Fruit fly (Drosophila melanogaster) whole organism, pupa: ENCODE measurements around the gene SPR.

Experiments
- CG12605 ChIP-seq: fragments of 200-800 bp; sonication (Bioruptor generic); IDR thresholded peaks from 2 replicates; pipeline ENCODE4 v1.3.6; 2022; ENCODE audit warnings: missing biosample characterization, missing genetic modification characterization
- CG14655 ChIP-seq: fragments of 200-800 bp; sonication (Bioruptor generic); optimal IDR thresholded peaks from 3 replicates; lab custom pipeline; 2017; ENCODE audit warnings: mild to moderate bottlenecking, missing biosample characterization, missing genetic modification reagents, missing genetic modification characterization
- CG17806 ChIP-seq: fragments of 200-800 bp; sonication (Bioruptor generic); optimal IDR thresholded peaks from 2 replicates; lab custom pipeline; 2018; ENCODE audit warnings: missing biosample characterization, mild to moderate bottlenecking, missing genetic modification characterization, moderate library complexity
- CG32121 ChIP-seq: fragments of 200-800 bp; sonication (Bioruptor generic); IDR thresholded peaks from 2 replicates; pipeline ENCODE4 v1.3.6; 2022; ENCODE audit warnings: missing biosample characterization, missing genetic modification characterization
- CG34367 ChIP-seq: fragments of 200-800 bp; sonication (Bioruptor generic); optimal IDR thresholded peaks from 2 replicates; lab custom pipeline; 2018; ENCODE audit warnings: missing biosample characterization, mild to moderate bottlenecking, missing genetic modification characterization
- CG4496 ChIP-seq: fragments of 200-800 bp; sonication (Bioruptor generic); IDR thresholded peaks from 3 replicates; pipeline ENCODE4 v1.3.6; 2022; ENCODE audit warnings: missing biosample characterization, missing genetic modification characterization
- CG8159 ChIP-seq: fragments of 200-800 bp; sonication (Bioruptor generic); optimal IDR thresholded peaks from 3 replicates; lab custom pipeline; 2018; ENCODE audit warnings: missing biosample characterization, mild to moderate bottlenecking, missing genetic modification characterization, moderate library complexity
- CG8301 ChIP-seq: fragments of 200-800 bp; sonication (Bioruptor generic); optimal IDR thresholded peaks from 2 replicates; lab custom pipeline; 2018; ENCODE audit warnings: missing biosample characterization, mild to moderate bottlenecking, missing genetic modification characterization
- D1 ChIP-seq: fragments of 200-800 bp; sonication (Bioruptor generic); optimal IDR thresholded peaks from 2 replicates; lab custom pipeline; 2018; ENCODE audit warnings: missing biosample characterization, mild to moderate bottlenecking, missing genetic modification characterization, moderate library complexity
- EcR ChIP-seq: fragments of 200-800 bp; sonication (Bioruptor generic); optimal IDR thresholded peaks from 3 replicates; lab custom pipeline; 2019; ENCODE audit warnings: missing biosample characterization, missing genetic modification characterization, mild to moderate bottlenecking, moderate library complexity, missing genetic modification reagents
- Snoo ChIP-seq: fragments of 200-800 bp; sonication (Bioruptor generic); optimal IDR thresholded peaks from 3 replicates; lab custom pipeline; 2017; ENCODE audit warnings: missing biosample characterization, mild to moderate bottlenecking, missing genetic modification characterization, inconsistent platforms
- fd96Ca ChIP-seq: fragments of 200-800 bp; sonication (Bioruptor generic); IDR thresholded peaks from 3 replicates; pipeline ENCODE4 v1.3.6; 2022; ENCODE audit warnings: missing biosample characterization, missing genetic modification characterization

dm6 chrX:5408869-5409268 lies 37.6 kb upstream of the SPR start:
- TF ChIP-seq D1 (tag; lab: Kevin White, UChicago), result no peak
- TF ChIP-seq CG34367 (tag; lab: Kevin White, UChicago), result no peak
- TF ChIP-seq Snoo (tag; lab: Kevin White, UChicago), result no peak
- no peak for TF ChIP-seq CG4496 (GFP tag; lab: Robert Waterston, UW)
- no peak for TF ChIP-seq CG32121 (GFP tag; lab: Robert Waterston, UW)
- no peak for TF ChIP-seq CG12605
- no peak for TF ChIP-seq CG14655 (GFP tag; lab: Kevin White, UChicago)
- TF ChIP-seq CG17806, result no peak
- TF ChIP-seq fd96Ca (GFP tag; lab: Robert Waterston, UW), result no peak
- no peak for TF ChIP-seq CG8159 (tag; lab: Kevin White, UChicago)
- no peak for TF ChIP-seq EcR
- TF ChIP-seq CG8301 (tag; lab: Kevin White, UChicago), result no peak
